Fruit fly (Drosophila melanogaster) whole organism, embryonic: ENCODE data around the gene CG33986.
A peak's percentile ranks its signal among the peaks of the same experiment; 100 is the strongest.

Experiments used
- ATbp ChIP-seq: fragments of 200-800 bp; sonication (Bioruptor generic); optimal IDR thresholded peaks from 2 replicates; lab custom pipeline; 2017; ENCODE audit warnings: missing biosample characterization, mild to moderate bottlenecking, missing genetic modification characterization, missing genetic modification reagents
- Antp ChIP-seq: fragments of 200-800 bp; sonication (Bioruptor generic); optimal IDR thresholded peaks from 3 replicates; lab custom pipeline; 2016; ENCODE audit warnings: missing biosample characterization, missing genetic modification characterization
- B-H1 ChIP-seq: fragments of 200-800 bp; sonication (Bioruptor generic); IDR thresholded peaks from 3 replicates; pipeline ENCODE4 v1.3.6; 2022; ENCODE audit warnings: missing biosample characterization, missing genetic modification characterization
- BEAF-32 ChIP-seq: fragments of 200-800 bp; sonication (Bioruptor generic); optimal IDR thresholded peaks from 3 replicates; lab custom pipeline; 2017; ENCODE audit warnings: missing biosample characterization, missing genetic modification characterization, mild to moderate bottlenecking, moderate library complexity, missing genetic modification reagents
- CG1024 ChIP-seq: fragments of 200-800 bp; sonication (Bioruptor generic); IDR thresholded peaks from 2 replicates; pipeline ENCODE4 v1.3.6; 2022; ENCODE audit warnings: missing biosample characterization, missing genetic modification characterization
- CG11093 ChIP-seq: fragments of 200-800 bp; sonication (Bioruptor generic); IDR thresholded peaks from 3 replicates; pipeline ENCODE4 v1.3.6; 2022; ENCODE audit warnings: missing biosample characterization, missing genetic modification characterization
- CG11398 ChIP-seq: fragments of 200-800 bp; sonication (Bioruptor generic); optimal IDR thresholded peaks from 2 replicates; lab custom pipeline; 2016; ENCODE audit warnings: missing biosample characterization, missing genetic modification characterization
- CG11696 ChIP-seq: fragments of 200-800 bp; sonication (Bioruptor generic); IDR thresholded peaks from 2 replicates; pipeline ENCODE4 v1.3.6; 2022; ENCODE audit warnings: missing biosample characterization, missing genetic modification characterization
- CG12236 ChIP-seq: fragments of 200-800 bp; sonication (Bioruptor generic); optimal IDR thresholded peaks from 2 replicates; lab custom pipeline; 2016; ENCODE audit warnings: missing biosample characterization, missing genetic modification characterization
- CG15479 ChIP-seq: fragments of 200-800 bp; sonication (Bioruptor generic); optimal IDR thresholded peaks from 3 replicates; lab custom pipeline; 2019; ENCODE audit warnings: missing biosample characterization, mild to moderate bottlenecking, missing genetic modification characterization, moderate library complexity
- CG15514 ChIP-seq: fragments of 200-800 bp; sonication (Bioruptor generic); optimal IDR thresholded peaks from 3 replicates; lab custom pipeline; 2017; ENCODE audit warnings: missing biosample characterization, missing genetic modification characterization, mild to moderate bottlenecking, moderate library complexity, missing genetic modification reagents
- CG16813 ChIP-seq: fragments of 200-800 bp; sonication (Bioruptor generic); IDR thresholded peaks from 3 replicates; pipeline ENCODE4 v1.3.6; 2022; ENCODE audit warnings: missing biosample characterization, missing genetic modification characterization; ENCODE audit not compliant: partially characterized antibody
- CG18011 ChIP-seq: fragments of 200-800 bp; sonication (Bioruptor generic); optimal IDR thresholded peaks from 2 replicates; lab custom pipeline; 2017; ENCODE audit warnings: missing biosample characterization, missing genetic modification characterization, mild to moderate bottlenecking, moderate library complexity, missing genotype
- CG18619 ChIP-seq: fragments of 200-800 bp; sonication (Bioruptor generic); optimal IDR thresholded peaks from 3 replicates; lab custom pipeline; 2017; ENCODE audit warnings: missing biosample characterization, mild to moderate bottlenecking, missing genetic modification characterization
- CG2120 ChIP-seq: fragments of 200-800 bp; sonication (Bioruptor generic); optimal IDR thresholded peaks from 3 replicates; lab custom pipeline; 2016; ENCODE audit warnings: missing biosample characterization, missing genetic modification characterization
- CG31441 ChIP-seq: fragments of 200-800 bp; sonication (Bioruptor generic); IDR thresholded peaks from 2 replicates; pipeline ENCODE4 v1.3.6; 2022; ENCODE audit warnings: missing biosample characterization, missing genetic modification characterization
- CG34376 ChIP-seq: fragments of 200-800 bp; sonication (Bioruptor generic); optimal IDR thresholded peaks from 2 replicates; lab custom pipeline; 2018; ENCODE audit warnings: missing biosample characterization, mild to moderate bottlenecking, missing genetic modification characterization
- CG3838 ChIP-seq: fragments of 200-800 bp; sonication (Bioruptor generic); optimal IDR thresholded peaks from 3 replicates; lab custom pipeline; 2016; ENCODE audit warnings: missing biosample characterization, missing genetic modification characterization
- CG43689 ChIP-seq: fragments of 200-800 bp; sonication (Bioruptor generic); IDR thresholded peaks from 2 replicates; pipeline ENCODE4 v1.3.6; 2022; ENCODE audit warnings: missing biosample characterization, missing genetic modification characterization
- CG4617 ChIP-seq: fragments of 200-800 bp; sonication (Bioruptor generic); optimal IDR thresholded peaks from 3 replicates; lab custom pipeline; 2016; ENCODE audit warnings: missing biosample characterization, missing genetic modification characterization, borderline replicate concordance
- CG5953 ChIP-seq: fragments of 200-800 bp; sonication (Bioruptor generic); IDR thresholded peaks from 2 replicates; pipeline ENCODE4 v1.3.6; 2022; ENCODE audit warnings: missing biosample characterization, missing genetic modification characterization
- CG7839 ChIP-seq: fragments of 200-800 bp; sonication (Bioruptor generic); optimal IDR thresholded peaks from 3 replicates; lab custom pipeline; 2018; ENCODE audit warnings: missing biosample characterization, mild to moderate bottlenecking, missing genetic modification characterization, moderate library complexity
- CG7928 ChIP-seq: fragments of 200-800 bp; sonication (Bioruptor generic); optimal IDR thresholded peaks from 2 replicates; lab custom pipeline; 2017; ENCODE audit warnings: missing biosample characterization, mild to moderate bottlenecking, missing genetic modification characterization
- CG9727 ChIP-seq: fragments of 200-800 bp; sonication (Bioruptor generic); optimal IDR thresholded peaks from 3 replicates; lab custom pipeline; 2017; ENCODE audit warnings: missing biosample characterization, mild to moderate bottlenecking, missing genetic modification characterization
- D19A ChIP-seq: fragments of 200-800 bp; optimal IDR thresholded peaks from 3 replicates; lab custom pipeline; 2019; ENCODE audit warnings: missing biosample characterization, mild to moderate bottlenecking, missing genetic modification characterization, moderate library complexity
- Dll ChIP-seq: fragments of 200-800 bp; sonication (Bioruptor generic); IDR thresholded peaks from 4 replicates; pipeline ENCODE4 v1.3.6; 2022; ENCODE audit warnings: missing biosample characterization, missing genetic modification characterization; ENCODE audit not compliant: partially characterized antibody
- Ets97D ChIP-seq: fragments of 200-800 bp; sonication (Bioruptor generic); optimal IDR thresholded peaks from 3 replicates; lab custom pipeline; 2016; ENCODE audit warnings: missing biosample characterization, missing genetic modification characterization
- HmgD ChIP-seq: fragments of 200-800 bp; sonication (Bioruptor generic); optimal IDR thresholded peaks from 3 replicates; lab custom pipeline; 2016; ENCODE audit warnings: missing biosample characterization, missing genetic modification characterization
- Hr39 ChIP-seq: fragments of >200 bp; optimal IDR thresholded peaks from 2 replicates; lab custom pipeline; 2017
- Hr51 ChIP-seq, 2 experiments: fragments of 200-800 bp; sonication (Bioruptor generic); optimal IDR thresholded peaks; 2 replicates in 1 of 2; 3 replicates in 1 of 2; lab custom pipeline; 2016 to 2018; ENCODE audit warnings: missing biosample characterization in 2 of 2, missing genetic modification characterization in 2 of 2, mild to moderate bottlenecking in 1 of 2, moderate library complexity in 1 of 2
- Med ChIP-seq: fragments of 200-800 bp; sonication (Bioruptor generic); peaks from one replicate; lab custom pipeline; 2016; ENCODE audit warnings: missing biosample characterization, missing genetic modification characterization, mild to moderate bottlenecking, inconsistent platforms, moderate library complexity
- Taf1 ChIP-seq: fragments of 200-800 bp; sonication (Bioruptor generic); IDR thresholded peaks from 2 replicates; pipeline ENCODE4 v1.3.6; 2022; ENCODE audit warnings: missing biosample characterization, missing genetic modification characterization
- abd-A ChIP-seq: fragments of 200-800 bp; sonication (Bioruptor generic); optimal IDR thresholded peaks from 3 replicates; lab custom pipeline; 2019; ENCODE audit warnings: missing biosample characterization, mild to moderate bottlenecking, missing genetic modification characterization, moderate library complexity
- ci ChIP-seq: fragments of 200-800 bp; sonication (Bioruptor generic); IDR thresholded peaks from 3 replicates; pipeline ENCODE4 v1.3.6; 2022; ENCODE audit warnings: missing biosample characterization, missing genetic modification characterization
- danr ChIP-seq: fragments of 200-800 bp; sonication (Bioruptor generic); IDR thresholded peaks from 2 replicates; pipeline ENCODE4 v1.3.6; 2022; ENCODE audit warnings: missing biosample characterization, missing genetic modification characterization
- ems ChIP-seq: fragments of 200-800 bp; sonication (Bioruptor generic); optimal IDR thresholded peaks from 3 replicates; lab custom pipeline; 2016; ENCODE audit warnings: missing biosample characterization, missing genetic modification characterization
- exex ChIP-seq: fragments of 200-800 bp; sonication (Bioruptor generic); optimal IDR thresholded peaks from 4 replicates; lab custom pipeline; 2018; ENCODE audit warnings: missing biosample characterization, mild to moderate bottlenecking, missing genetic modification characterization, moderate library complexity
- ftz-f1 ChIP-seq: fragments of 200-800 bp; sonication (Bioruptor generic); optimal IDR thresholded peaks from 2 replicates; lab custom pipeline; 2016; ENCODE audit warnings: missing biosample characterization, missing genetic modification characterization
- grn ChIP-seq: fragments of 200-800 bp; sonication (Bioruptor generic); optimal IDR thresholded peaks from 3 replicates; lab custom pipeline; 2017; ENCODE audit warnings: missing biosample characterization, missing genetic modification characterization
- mirr ChIP-seq: fragments of 200-800 bp; sonication (Bioruptor generic); optimal IDR thresholded peaks from 3 replicates; lab custom pipeline; 2018; ENCODE audit warnings: missing biosample characterization, mild to moderate bottlenecking, missing genetic modification characterization
- nau ChIP-seq: fragments of 200-800 bp; sonication (Bioruptor generic); optimal IDR thresholded peaks from 3 replicates; lab custom pipeline; 2017; ENCODE audit warnings: missing biosample characterization, mild to moderate bottlenecking, missing genetic modification characterization, missing genetic modification reagents
- onecut ChIP-seq: fragments of 200-800 bp; sonication (Bioruptor generic); IDR thresholded peaks from 2 replicates; pipeline ENCODE4 v1.3.6; 2022; ENCODE audit warnings: missing biosample characterization, missing genetic modification characterization
- pnt ChIP-seq: fragments of 200-800 bp; sonication (Bioruptor generic); optimal IDR thresholded peaks from 3 replicates; lab custom pipeline; 2016; ENCODE audit warnings: missing biosample characterization, missing genetic modification characterization
- pros ChIP-seq: fragments of 200-800 bp; sonication (Bioruptor generic); optimal IDR thresholded peaks from 3 replicates; lab custom pipeline; 2019; ENCODE audit warnings: missing biosample characterization, mild to moderate bottlenecking, missing genetic modification characterization, moderate library complexity
- rib ChIP-seq: fragments of 200-800 bp; sonication (Bioruptor generic); IDR thresholded peaks from 2 replicates; pipeline ENCODE4 v1.3.6; 2022; ENCODE audit warnings: missing biosample characterization, missing genetic modification characterization
- sens ChIP-seq: fragments of 200-800 bp; sonication (Bioruptor generic); peaks from one replicate; lab custom pipeline; 2016; ENCODE audit warnings: missing biosample characterization, missing genetic modification characterization
- sqz ChIP-seq: fragments of 200-800 bp; sonication (Bioruptor generic); optimal IDR thresholded peaks from 3 replicates; lab custom pipeline; 2018; ENCODE audit warnings: missing biosample characterization, mild to moderate bottlenecking, missing genetic modification characterization
- stwl ChIP-seq: fragments of 200-800 bp; sonication (Bioruptor generic); optimal IDR thresholded peaks from 3 replicates; lab custom pipeline; 2018; ENCODE audit warnings: missing biosample characterization, mild to moderate bottlenecking, missing genetic modification characterization, moderate library complexity
- sug ChIP-seq: fragments of 200-800 bp; optimal IDR thresholded peaks from 2 replicates; lab custom pipeline; 2019; ENCODE audit warnings: missing biosample characterization, mild to moderate bottlenecking, missing genetic modification characterization, moderate library complexity

Gene CG33986

DNA sequence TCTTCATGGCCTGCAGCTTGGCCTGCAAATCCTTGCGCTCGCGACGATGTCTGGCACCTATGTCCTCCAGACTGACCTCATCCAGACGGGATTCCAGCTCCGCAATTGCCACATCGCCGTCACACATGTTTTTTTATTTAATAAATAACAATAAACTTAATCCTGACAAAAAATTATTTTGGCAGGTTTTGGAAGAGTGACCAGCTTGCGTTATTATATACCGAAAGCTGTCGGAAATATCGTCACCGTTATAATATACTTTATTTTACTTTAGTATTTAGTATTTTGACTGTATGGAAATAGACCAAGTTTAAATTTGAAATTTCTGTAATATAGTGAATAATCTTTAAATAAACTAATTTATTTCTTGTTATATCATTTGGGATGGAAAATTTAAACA is 20.4 kb downstream of the CG33986 start, which contains the start of gene CG7857 (continued):
- no peak for TF ChIP-seq pros (GFP tag; lab: Kevin White, UChicago)
- TF ChIP-seq CG7928: no peak
- TF ChIP-seq Dll: peak; percentile 40; the same call in 1 of the 4 replicates
- TF ChIP-seq CG4617 (GFP tag; lab: Kevin White, UChicago): peak; percentile 14
- TF ChIP-seq CG9727: no peak
- no peak for TF ChIP-seq CG43689
- TF ChIP-seq B-H1: no peak

DNA sequence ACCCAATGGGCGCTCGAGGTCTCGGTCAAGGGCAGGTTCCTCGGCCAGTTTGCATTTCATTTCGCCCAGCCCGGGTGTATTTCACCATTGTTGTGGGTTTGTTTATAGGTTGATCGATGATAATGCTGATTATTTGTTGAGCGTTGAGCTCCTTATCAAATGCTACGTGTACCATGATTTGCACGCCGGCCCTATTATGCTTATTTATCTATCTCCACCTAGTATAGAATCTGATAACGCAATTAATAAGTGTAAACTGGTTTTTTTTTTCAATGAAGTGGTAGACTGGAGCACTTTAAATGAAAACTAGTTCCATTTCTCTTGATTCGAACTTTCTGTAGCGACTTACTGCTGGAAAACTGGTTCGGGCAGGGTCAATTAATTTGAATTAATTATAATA is 22.8 kb downstream of the CG33986 start:
- TF ChIP-seq sqz (peak; percentile 33), CG18011 (GFP tag; lab: Kevin White, UChicago) (no peak), Hr51 (GFP tag; optimal IDR thresholded peaks at IDR 0.05; lab: Kevin White, UChicago) (no peak), grn (GFP tag; lab: Kevin White, UChicago) (peak; percentile 82), onecut (GFP tag; lab: Robert Waterston, UW) (no peak), exex (tag; lab: Kevin White, UChicago) (peak; percentile 89), CG7928 (no peak), CG1024 (GFP tag; lab: Robert Waterston, UW) (no peak), CG34376 (GFP tag; lab: Kevin White, UChicago) (peak; percentile 53), BEAF-32 (GFP tag; lab: Kevin White, UChicago) (no peak), nau (GFP tag; lab: Kevin White, UChicago) (no peak), Hr39 (no peak), CG18619 (GFP tag; lab: Kevin White, UChicago) (no peak), rib (GFP tag; lab: Robert Waterston, UW) (0 out of 2 replicates have a peak, but pooled peaks have one; percentile 25), CG15514 (GFP tag; lab: Kevin White, UChicago) (peak; percentile 87), CG15479 (no peak), Antp (GFP tag; lab: Kevin White, UChicago) (no peak), CG3838 (GFP tag; lab: Kevin White, UChicago) (no peak), CG16813 (GFP tag; lab: Robert Waterston, UW) (no peak), danr (GFP tag; lab: Robert Waterston, UW) (no peak), ems (GFP tag; lab: Kevin White, UChicago) (no peak), ATbp (GFP tag; lab: Kevin White, UChicago) (no peak), Ets97D (GFP tag; lab: Kevin White, UChicago) (no peak), ci (no peak), CG11696 (no peak), sens (GFP tag; lab: Kevin White, UChicago) (peak; percentile 73), Med (GFP tag; lab: Kevin White, UChicago) (peak; percentile 15), abd-A (tag; lab: Kevin White, UChicago) (no peak), CG12236 (GFP tag; lab: Kevin White, UChicago) (no peak), CG11093 (GFP tag; lab: Robert Waterston, UW) (no peak), sug (peak; percentile 26), ftz-f1 (GFP tag; lab: Kevin White, UChicago) (peak; percentile 43), CG2120 (GFP tag; lab: Kevin White, UChicago) (no peak), pnt (no peak), mirr (GFP tag; lab: Kevin White, UChicago) (peak; percentile 58), Taf1 (GFP tag; lab: Robert Waterston, UW) (no peak), CG7839 (tag; lab: Kevin White, UChicago) (no peak), CG31441 (GFP tag; lab: Robert Waterston, UW) (no peak), HmgD (no peak), D19A (tag; lab: Kevin White, UChicago) (no peak), CG5953 (GFP tag; lab: Robert Waterston, UW) (no peak), CG11398 (GFP tag; lab: Kevin White, UChicago) (no peak), stwl (tag; lab: Kevin White, UChicago) (no peak)
- TF ChIP-seq, all 482 proteins: peak for 11
